Worm (Caenorhabditis elegans): Measurements from ENCODE around the gene fbxb-21.

fbxb-21 gene

DNA sequence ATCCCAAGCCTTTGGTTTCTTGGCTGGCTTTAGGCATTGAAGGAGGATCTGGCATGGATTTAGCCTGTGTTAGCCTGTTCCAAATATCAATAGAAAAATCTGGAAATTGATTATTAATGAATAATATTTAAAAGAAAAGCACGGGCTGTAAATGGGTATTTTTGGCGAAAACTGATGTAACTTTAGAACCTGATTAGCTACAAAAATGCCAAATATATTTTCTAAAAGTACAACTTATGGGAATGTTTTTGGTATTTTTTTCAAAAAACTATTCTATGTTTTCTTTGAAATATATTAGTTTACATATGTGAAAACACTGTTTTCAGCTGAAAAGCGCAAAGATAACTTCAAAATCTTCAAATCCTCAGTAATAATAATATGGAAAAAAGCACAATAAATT, 48.0 kb downstream of the fbxb-21 start, which contains the start of gene bath-26:
Gene bath-26 (minus strand): TSS at position 101 of the 400 bp plus-strand sequence.
- no peak for TF ChIP-seq lsy-2 (tag; optimal IDR thresholded peaks at IDR 0.05)
- TF ChIP-seq lin-13 (tag; optimal IDR thresholded peaks at IDR 0.05) = no peak
- no peak for TF ChIP-seq snpc-4 (tag; optimal IDR thresholded peaks at IDR 0.05)
- no peak for TF ChIP-seq blmp-1 (tag; optimal IDR thresholded peaks at IDR 0.05)
- no peak for TF ChIP-seq sptf-1 (tag; optimal IDR thresholded peaks at IDR 0.05)
- no peak for TF ChIP-seq mab-5 (tag; optimal IDR thresholded peaks at IDR 0.05)
- TF ChIP-seq ceh-43 (GFP tag; optimal IDR thresholded peaks at IDR 0.05) = no peak
- TF ChIP-seq hlh-1 (tag; optimal IDR thresholded peaks at IDR 0.05) = no peak
- TF ChIP-seq nhr-28 (tag; optimal IDR thresholded peaks at IDR 0.05) = no peak
- no peak for TF ChIP-seq ham-2 (GFP tag; optimal IDR thresholded peaks at IDR 0.05)
- TF ChIP-seq zip-8 (tag; optimal IDR thresholded peaks at IDR 0.05) = no peak
- no peak for TF ChIP-seq elt-1 (tag; optimal IDR thresholded peaks at IDR 0.05; ENCODE audit: borderline replicate concordance, insufficient read depth)
- no peak for TF ChIP-seq flh-1 (GFP tag; optimal IDR thresholded peaks at IDR 0.05)
- no peak for TF ChIP-seq drap-1 (GFP tag; optimal IDR thresholded peaks at IDR 0.05)
- TF ChIP-seq unc-39 (tag; optimal IDR thresholded peaks at IDR 0.05) = no peak
- no peak for TF ChIP-seq tbx-8 (GFP tag; optimal IDR thresholded peaks at IDR 0.05)
